Fruit fly (Drosophila melanogaster): ENCODE data around the gene CG13795.

DNA sequence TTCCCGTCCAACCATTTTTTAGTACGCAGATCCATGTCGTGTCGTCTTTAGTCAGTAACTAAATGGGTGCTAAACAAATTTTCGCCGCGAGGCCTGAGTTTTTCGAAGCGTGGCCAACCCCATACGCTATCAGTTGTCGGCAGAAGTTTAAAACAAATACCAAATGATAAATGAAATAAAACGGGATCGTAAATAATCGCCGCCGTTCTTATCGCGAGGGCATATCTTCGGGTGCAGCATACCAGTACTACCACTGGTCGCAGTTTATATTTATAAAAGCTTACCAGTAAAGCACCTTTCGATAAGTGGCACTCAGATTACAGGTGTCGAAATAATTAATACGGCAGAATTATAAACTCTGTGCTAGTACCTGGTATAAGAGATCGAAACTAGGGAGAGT, 40.8 kb downstream of the CG13795 start:
- TF ChIP-seq CG8478 (optimal IDR thresholded peaks at IDR 0.05) (no peak), CTCF (optimal IDR thresholded peaks at IDR 0.05) (no peak)
